Worm (Caenorhabditis elegans) whole organism, midembryonic: ENCODE measurements around the gene ugt-46.
A peak's percentile ranks its signal among the peaks of the same experiment; 100 is the strongest.

Source experiments
- T22C8.4 ChIP-seq: fragments of 200-800 bp; sonication (Bioruptor generic); IDR thresholded peaks from 2 replicates; pipeline ENCODE4 v1.3.6; 2022; ENCODE audit warnings: missing genetic modification characterization, missing compliant biosample characterization
- cog-1 ChIP-seq: sonication (generic microtip); optimal IDR thresholded peaks from 2 replicates; lab custom pipeline; 2016; ENCODE audit warnings: missing genetic modification characterization, missing compliant biosample characterization
- flt-1 ChIP-seq: fragments of 200-800 bp; sonication (Bioruptor generic); IDR thresholded peaks from 2 replicates; pipeline ENCODE4 v1.3.6; 2022; ENCODE audit warnings: missing genetic modification characterization, missing compliant biosample characterization
- klf-2 ChIP-seq: fragments of 200-800 bp; sonication (Bioruptor generic); conservative IDR thresholded peaks from 2 replicates; pipeline ENCODE4 v1.3.6; 2022; ENCODE audit warnings: missing genetic modification reagents, missing genetic modification characterization, missing compliant biosample characterization
- med-1 ChIP-seq: sonication (generic microtip); optimal IDR thresholded peaks from 2 replicates; lab custom pipeline; 2017; ENCODE audit warnings: missing genetic modification characterization, mild to moderate bottlenecking, missing compliant biosample characterization, antibody characterized with exemption, missing genetic modification reagents; ENCODE audit not compliant: insufficient read depth
- ref-1 ChIP-seq: fragments of 200-800 bp; sonication (Bioruptor generic); conservative IDR thresholded peaks from 2 replicates; pipeline ENCODE4 v1.3.6; 2022; ENCODE audit warnings: missing genetic modification reagents, missing genetic modification characterization, missing compliant biosample characterization
- tab-1 ChIP-seq: fragments of 200-800 bp; sonication (Bioruptor generic); IDR thresholded peaks from 2 replicates; pipeline ENCODE4 v1.3.6; 2022; ENCODE audit warnings: missing genetic modification characterization, missing compliant biosample characterization
- ztf-23 ChIP-seq: fragments of 200-800 bp; sonication (Bioruptor generic); IDR thresholded peaks from 2 replicates; pipeline ENCODE4 v1.3.6; 2022; ENCODE audit warnings: missing genetic modification reagents, missing genetic modification characterization, missing compliant biosample characterization
- ztf-29 ChIP-seq: fragments of 200-800 bp; sonication (Bioruptor generic); IDR thresholded peaks from 2 replicates; pipeline ENCODE4 v1.3.6; 2022; ENCODE audit warnings: missing genetic modification reagents, missing genetic modification characterization, missing compliant biosample characterization

The ugt-46 gene

DNA sequence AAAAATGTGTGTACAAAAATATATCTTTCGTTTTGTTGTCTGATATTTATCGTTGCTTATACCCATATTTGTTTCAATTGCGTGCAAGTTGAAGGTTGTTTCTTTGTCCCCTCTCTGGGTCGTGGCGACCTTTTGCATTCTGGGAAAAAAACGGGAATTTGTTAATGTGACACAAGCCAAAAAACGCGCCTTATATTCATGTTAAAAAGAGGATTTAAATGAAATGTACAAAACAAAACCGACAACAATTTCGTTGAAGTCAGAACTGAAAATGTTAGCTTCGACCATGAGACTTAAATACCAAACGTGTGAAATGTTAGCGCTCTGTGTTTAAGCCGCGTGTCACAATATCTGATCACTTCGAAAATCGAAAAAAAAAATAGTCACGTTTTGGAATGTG, 5.6 kb downstream of the ugt-46 start:
- TF ChIP-seq klf-2 (GFP tag; lab: Robert Waterston, UW), result no peak
- no peak for TF ChIP-seq cog-1 (tag; lab: Kevin White, UChicago)
- no peak for TF ChIP-seq ztf-23 (GFP tag; lab: Robert Waterston, UW)
- TF ChIP-seq ref-1 (GFP tag; lab: Robert Waterston, UW), result no peak
- TF ChIP-seq med-1 (GFP tag; lab: Kevin White, UChicago), result no peak
- TF ChIP-seq ztf-29 (GFP tag; lab: Robert Waterston, UW), result no peak
- TF ChIP-seq T22C8.4 (GFP tag; lab: Robert Waterston, UW), result no peak
- TF ChIP-seq tab-1 (GFP tag; lab: Robert Waterston, UW), result no peak
- no peak for TF ChIP-seq flt-1

DNA sequence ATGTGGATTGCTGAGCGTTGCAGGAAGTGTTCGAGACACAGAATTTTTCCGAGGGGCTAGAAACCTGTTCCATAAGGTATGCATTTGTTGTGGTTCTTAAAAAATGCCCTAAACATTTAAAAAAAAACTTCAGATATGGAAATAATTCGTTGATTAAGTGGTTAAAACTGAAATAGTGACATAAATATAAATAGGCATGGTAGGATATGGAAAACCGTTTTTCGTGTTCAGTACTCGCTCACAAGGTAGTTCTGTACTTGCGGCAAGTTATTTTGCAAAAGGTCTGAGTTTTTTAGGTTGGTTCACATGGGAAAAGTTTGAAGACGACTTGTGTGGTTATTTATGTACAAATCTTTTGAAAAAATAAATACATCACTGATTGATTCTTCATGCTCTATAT, 9.2 kb downstream of the ugt-46 start, which contains the start of gene B0310.3:
TSS of gene B0310.3 (minus strand) at position 101 of the 400 bp plus-strand sequence.
- no peak for TF ChIP-seq T22C8.4 (GFP tag; lab: Robert Waterston, UW)
- TF ChIP-seq cog-1 (tag; lab: Kevin White, UChicago), result no peak
- no peak for TF ChIP-seq tab-1 (GFP tag; lab: Robert Waterston, UW)
- TF ChIP-seq ztf-23 (GFP tag; lab: Robert Waterston, UW), result no peak
- TF ChIP-seq flt-1, result no peak
- no peak for TF ChIP-seq ztf-29 (GFP tag; lab: Robert Waterston, UW)
- no peak for TF ChIP-seq klf-2 (GFP tag; lab: Robert Waterston, UW)
- TF ChIP-seq ref-1 (GFP tag; lab: Robert Waterston, UW), result no peak
- no peak for TF ChIP-seq med-1 (GFP tag; lab: Kevin White, UChicago)

DNA sequence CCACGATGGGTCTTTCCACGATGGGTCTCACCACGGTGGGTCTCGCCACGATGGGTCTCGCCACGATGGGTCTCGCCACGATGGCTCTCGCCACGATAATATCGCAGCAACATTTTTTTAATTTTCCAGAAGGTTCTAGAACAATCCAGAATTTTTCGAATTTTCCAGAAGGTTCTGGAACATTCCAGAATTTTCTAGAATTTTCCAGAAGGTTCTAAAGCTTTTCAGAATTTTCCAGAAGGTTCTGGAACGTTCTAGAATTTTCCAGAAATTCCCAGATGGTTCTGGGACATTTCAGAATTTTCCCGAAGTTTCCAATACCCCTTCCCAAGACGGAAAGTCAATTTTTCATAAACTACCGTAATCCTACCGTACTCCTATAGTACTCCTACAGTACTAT, 13.3 kb downstream of the ugt-46 start:
- peak; percentile 62; the same call in 1 of the 2 replicates for TF ChIP-seq flt-1

DNA sequence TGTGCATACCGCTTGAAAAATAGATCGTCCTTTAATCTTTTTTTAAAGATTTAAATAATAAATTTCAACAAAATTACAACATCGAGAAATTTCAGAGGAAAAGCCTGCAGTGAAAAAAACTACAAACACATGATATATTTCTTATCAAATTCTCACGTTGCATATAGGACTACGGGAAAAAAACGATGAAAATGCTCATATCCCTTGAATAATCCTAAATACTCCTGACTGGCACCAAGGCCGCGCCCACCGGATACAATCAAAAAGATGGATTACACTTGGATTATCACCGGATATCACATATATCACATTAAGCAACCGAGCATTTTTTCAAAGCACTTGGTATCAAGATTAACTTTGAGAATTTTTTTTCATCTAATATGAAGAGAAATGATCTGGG, 16.1 kb downstream of the ugt-46 start:
- TF ChIP-seq klf-2 (GFP tag; lab: Robert Waterston, UW), result no peak
- no peak for TF ChIP-seq T22C8.4 (GFP tag; lab: Robert Waterston, UW)
- TF ChIP-seq ztf-23 (GFP tag; lab: Robert Waterston, UW), result no peak
- no peak for TF ChIP-seq ref-1 (GFP tag; lab: Robert Waterston, UW)
- no peak for TF ChIP-seq tab-1 (GFP tag; lab: Robert Waterston, UW)

DNA sequence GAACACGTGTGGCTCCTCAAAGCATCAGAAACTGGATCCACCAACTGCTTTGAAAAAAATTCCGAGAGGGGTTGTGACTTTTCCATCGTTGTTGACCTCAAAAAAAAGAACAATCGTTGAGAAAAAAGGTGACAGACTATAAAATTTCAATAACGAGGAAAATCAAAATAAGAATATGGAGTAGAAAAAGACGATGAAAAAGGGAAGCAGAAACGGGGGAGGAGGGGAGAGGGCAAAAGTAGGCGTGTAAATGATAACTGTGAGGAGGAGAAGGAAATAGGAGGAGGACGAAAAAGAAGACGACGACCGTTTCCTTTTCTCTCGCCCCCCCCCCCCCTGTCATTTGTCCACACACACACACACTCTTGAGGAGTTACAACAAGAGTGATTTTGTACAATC, 23.2 kb downstream of the ugt-46 start, which contains the start of gene B0310.2:
TSS of gene B0310.2 (minus strand) at position 101 of the 400 bp plus-strand sequence.
- TF ChIP-seq ztf-29 (GFP tag; lab: Robert Waterston, UW), result no peak
- no peak for TF ChIP-seq ref-1 (GFP tag; lab: Robert Waterston, UW)
- TF ChIP-seq med-1 (GFP tag; lab: Kevin White, UChicago), result no peak
- TF ChIP-seq cog-1 (tag; lab: Kevin White, UChicago), result no peak
- TF ChIP-seq flt-1, result no peak
- no peak for TF ChIP-seq klf-2 (GFP tag; lab: Robert Waterston, UW)
- no peak for TF ChIP-seq T22C8.4 (GFP tag; lab: Robert Waterston, UW)
- TF ChIP-seq tab-1 (GFP tag; lab: Robert Waterston, UW), result no peak
- TF ChIP-seq ztf-23 (GFP tag; lab: Robert Waterston, UW), result no peak

DNA sequence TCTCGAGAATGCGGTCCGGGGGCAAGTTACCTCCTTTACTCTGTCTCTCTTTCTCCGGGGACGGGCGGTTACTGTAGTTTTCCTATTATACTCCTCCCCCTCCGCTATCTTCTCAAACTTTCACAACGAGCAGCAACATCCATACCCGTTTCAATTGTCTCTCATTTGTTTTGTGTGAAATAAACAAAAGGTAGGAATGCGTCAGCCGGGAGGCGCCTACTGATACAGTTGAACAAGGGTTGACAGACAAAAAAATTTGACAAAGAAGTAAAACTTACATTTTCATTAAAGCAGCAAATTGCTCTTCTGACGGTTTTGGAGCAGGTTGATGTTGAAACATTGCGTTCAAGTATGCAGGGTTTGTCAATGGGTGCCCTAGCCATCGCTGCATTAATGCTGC, 25.1 kb downstream of the ugt-46 start:
- TF ChIP-seq flt-1 (no peak), ref-1 (GFP tag; lab: Robert Waterston, UW) (no peak), ztf-23 (GFP tag; lab: Robert Waterston, UW) (no peak), tab-1 (GFP tag; lab: Robert Waterston, UW) (no peak), cog-1 (tag; lab: Kevin White, UChicago) (no peak), T22C8.4 (GFP tag; lab: Robert Waterston, UW) (no peak), ztf-29 (GFP tag; lab: Robert Waterston, UW) (no peak), klf-2 (GFP tag; lab: Robert Waterston, UW) (no peak), med-1 (GFP tag; lab: Kevin White, UChicago) (no peak)

DNA sequence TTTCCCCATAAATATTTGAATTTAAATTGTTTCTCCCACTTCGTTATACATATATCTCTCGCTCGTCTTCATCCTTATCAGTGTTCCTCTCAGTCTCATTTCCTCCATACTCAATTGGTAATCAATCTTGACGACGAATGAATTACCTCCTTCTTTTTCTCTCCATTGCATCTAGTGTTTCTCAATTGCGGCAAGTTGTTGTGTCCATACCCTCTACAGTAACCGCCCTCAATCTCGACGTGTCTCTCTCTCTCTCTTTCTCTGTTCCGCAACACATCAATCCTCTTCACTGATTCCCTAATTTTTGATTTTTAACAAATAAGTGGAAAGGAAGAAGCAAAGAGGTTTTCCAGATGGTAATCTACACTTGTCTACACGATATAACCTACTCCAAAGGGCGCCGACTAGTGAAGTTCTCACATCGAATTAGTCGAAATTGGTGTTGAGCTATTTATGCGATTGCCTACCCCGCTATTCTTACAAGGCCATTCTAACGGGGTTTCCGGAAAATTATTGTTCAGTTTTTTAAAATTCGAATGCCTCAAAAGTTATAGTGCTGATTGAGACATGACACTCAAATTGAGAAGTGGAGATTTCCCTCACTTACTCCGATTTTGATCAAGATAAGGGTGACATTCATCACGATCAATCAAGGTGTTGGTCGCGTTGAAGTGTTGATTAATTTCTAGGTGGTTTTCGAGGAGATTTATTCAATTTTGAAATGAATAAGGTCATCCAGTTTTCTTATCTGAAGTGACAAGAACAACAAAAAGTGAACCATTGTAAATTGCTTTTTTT, 25.8 kb downstream of the ugt-46 start:
- TF ChIP-seq tab-1 (GFP tag; lab: Robert Waterston, UW), result no peak
- no peak for TF ChIP-seq flt-1
- no peak for TF ChIP-seq med-1 (GFP tag; lab: Kevin White, UChicago)
- no peak for TF ChIP-seq ztf-23 (GFP tag; lab: Robert Waterston, UW)
- no peak for TF ChIP-seq ref-1 (GFP tag; lab: Robert Waterston, UW)
- no peak for TF ChIP-seq ztf-29 (GFP tag; lab: Robert Waterston, UW)
- no peak for TF ChIP-seq klf-2 (GFP tag; lab: Robert Waterston, UW)
- no peak for TF ChIP-seq T22C8.4 (GFP tag; lab: Robert Waterston, UW)
- no peak for TF ChIP-seq cog-1 (tag; lab: Kevin White, UChicago)

DNA sequence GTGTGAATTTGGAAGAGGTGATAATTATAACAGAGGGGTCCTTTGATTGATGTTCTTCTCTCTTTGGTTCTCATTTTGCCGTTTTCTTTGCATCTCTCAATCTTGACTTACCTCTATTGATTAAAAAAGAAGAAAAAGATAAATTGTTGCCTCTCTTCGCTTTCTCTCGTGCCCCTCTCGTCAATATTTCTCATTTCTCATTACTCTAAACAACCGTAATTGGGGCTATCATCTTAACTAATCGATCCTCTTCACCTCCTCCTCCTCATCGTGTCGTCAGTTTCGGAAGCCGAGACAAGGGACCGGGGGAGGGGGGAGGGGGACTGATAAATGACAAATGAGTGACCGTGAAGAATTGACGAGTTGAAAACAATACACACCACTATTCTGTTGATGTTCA, 31.4 kb downstream of the ugt-46 start:
- TF ChIP-seq ztf-23 (GFP tag; lab: Robert Waterston, UW), result no peak
- TF ChIP-seq tab-1 (GFP tag; lab: Robert Waterston, UW), result no peak
- no peak for TF ChIP-seq klf-2 (GFP tag; lab: Robert Waterston, UW)
- TF ChIP-seq med-1 (GFP tag; lab: Kevin White, UChicago), result no peak
- no peak for TF ChIP-seq ref-1 (GFP tag; lab: Robert Waterston, UW)
- TF ChIP-seq cog-1 (tag; lab: Kevin White, UChicago), result no peak
- TF ChIP-seq flt-1, result no peak
- no peak for TF ChIP-seq ztf-29 (GFP tag; lab: Robert Waterston, UW)
- no peak for TF ChIP-seq T22C8.4 (GFP tag; lab: Robert Waterston, UW)

DNA sequence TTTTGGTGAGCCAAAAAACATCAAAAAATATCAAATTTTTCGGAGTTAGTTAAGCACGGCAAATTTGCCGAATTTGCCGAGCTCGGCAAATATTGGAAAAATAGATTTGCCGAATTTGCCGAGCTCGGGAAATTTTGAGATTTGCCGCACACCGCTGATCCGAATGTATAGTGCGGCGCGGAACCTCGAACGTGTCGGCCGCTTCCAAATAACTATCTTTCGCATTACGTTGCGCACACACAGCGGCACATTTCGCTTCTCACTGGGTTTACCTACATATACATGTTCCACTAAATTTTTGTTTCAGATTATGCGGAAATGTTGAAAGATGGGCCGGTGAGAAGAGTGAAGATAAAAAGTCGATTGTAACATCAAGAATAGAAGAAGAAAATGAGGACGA, 33.3 kb downstream of the ugt-46 start:
- TF ChIP-seq klf-2 (GFP tag; lab: Robert Waterston, UW) (no peak), ztf-29 (GFP tag; lab: Robert Waterston, UW) (no peak), flt-1 (no peak), tab-1 (GFP tag; lab: Robert Waterston, UW) (no peak), ref-1 (GFP tag; lab: Robert Waterston, UW) (no peak), ztf-23 (GFP tag; lab: Robert Waterston, UW) (no peak), cog-1 (tag; lab: Kevin White, UChicago) (no peak), T22C8.4 (GFP tag; lab: Robert Waterston, UW) (no peak), med-1 (GFP tag; lab: Kevin White, UChicago) (no peak)
